Fruit fly (Drosophila melanogaster) whole organism: ENCODE data around the gene CG13071.

ENCODE experiments used
- CG8478 ChIP-seq: fragments of >200 bp; optimal IDR thresholded peaks from 2 replicates; lab custom pipeline; 2018; ENCODE audit warnings: inconsistent platforms
- EcR ChIP-seq, 2 experiments: fragments of >200 bp; optimal IDR thresholded peaks; 2 replicates each; lab custom pipeline; 2017; ENCODE audit warnings: missing biosample characterization in 2 of 2, missing genetic modification characterization in 2 of 2, missing genetic modification reagents in 2 of 2
- usp ChIP-seq: fragments of >200 bp; optimal IDR thresholded peaks from 2 replicates; lab custom pipeline; 2017; ENCODE audit warnings: missing biosample characterization, missing genetic modification characterization, mixed read lengths

dm6 chr3L:16213201-16213600, 49.3 kb upstream of the CG13071 start:
- no peak for TF ChIP-seq usp (GFP tag; lab: Kevin White, UChicago)
- no peak for TF ChIP-seq CG8478 (lab: Kevin White, UChicago)
- no peak for TF ChIP-seq EcR (GFP tag; optimal IDR thresholded peaks at IDR 0.05; lab: Kevin White, UChicago)
